Fruit fly (Drosophila melanogaster) whole organism, prepupa: Measurements from ENCODE around the gene yps.

Source experiments
- Blimp-1 ChIP-seq: fragments of 200-800 bp; sonication (Bioruptor generic); optimal IDR thresholded peaks from 3 replicates; lab custom pipeline; 2017; ENCODE audit warnings: missing biosample characterization, missing genetic modification characterization, mild to moderate bottlenecking, moderate library complexity, missing genetic modification reagents
- CG11294 ChIP-seq: fragments of 200-800 bp; sonication (Bioruptor generic); IDR thresholded peaks from 2 replicates; pipeline ENCODE4 v1.3.6; 2022; ENCODE audit warnings: missing biosample characterization, missing genetic modification characterization
- CG11762 ChIP-seq: fragments of 200-800 bp; sonication (Bioruptor generic); optimal IDR thresholded peaks from 3 replicates; lab custom pipeline; 2016; ENCODE audit warnings: missing biosample characterization, missing genetic modification characterization; ENCODE audit not compliant: insufficient read depth
- CG15336 ChIP-seq: fragments of 200-800 bp; sonication (Bioruptor generic); IDR thresholded peaks from 2 replicates; pipeline ENCODE4 v1.3.6; 2022; ENCODE audit warnings: missing biosample characterization, missing genetic modification characterization
- CG1621 ChIP-seq: fragments of 200-800 bp; sonication (Bioruptor generic); optimal IDR thresholded peaks from 3 replicates; lab custom pipeline; 2018; ENCODE audit warnings: missing biosample characterization, mild to moderate bottlenecking, missing genetic modification characterization
- CG32006 ChIP-seq: fragments of 200-800 bp; sonication (Bioruptor generic); optimal IDR thresholded peaks from 3 replicates; lab custom pipeline; 2017; ENCODE audit warnings: missing biosample characterization, mild to moderate bottlenecking, missing genetic modification characterization
- CG34406 ChIP-seq: fragments of 200-800 bp; sonication (Bioruptor generic); optimal IDR thresholded peaks from 3 replicates; lab custom pipeline; 2016; ENCODE audit warnings: missing biosample characterization, missing genetic modification characterization
- CG3919 ChIP-seq: fragments of 200-800 bp; sonication (Bioruptor generic); optimal IDR thresholded peaks from 3 replicates; lab custom pipeline; 2016; ENCODE audit warnings: missing biosample characterization, missing genetic modification characterization
- CG6163 ChIP-seq: fragments of 200-800 bp; sonication (Bioruptor generic); IDR thresholded peaks from 3 replicates; pipeline ENCODE4 v1.3.6; 2022; ENCODE audit warnings: missing biosample characterization, missing genetic modification characterization
- CG6276 ChIP-seq: fragments of 200-800 bp; sonication (Bioruptor generic); optimal IDR thresholded peaks from 2 replicates; lab custom pipeline; 2017; ENCODE audit warnings: missing biosample characterization, mild to moderate bottlenecking, missing genetic modification characterization
- CG8119 ChIP-seq: fragments of 200-800 bp; sonication (Bioruptor generic); IDR thresholded peaks from 3 replicates; pipeline ENCODE4 v1.3.6; 2022; ENCODE audit warnings: missing biosample characterization, missing genetic modification characterization
- CG8632 ChIP-seq: fragments of 200-800 bp; sonication (Bioruptor generic); optimal IDR thresholded peaks from 3 replicates; lab custom pipeline; 2016; ENCODE audit warnings: missing biosample characterization, missing genetic modification characterization
- CG9139 ChIP-seq: fragments of 200-800 bp; sonication (Bioruptor generic); optimal IDR thresholded peaks from 3 replicates; lab custom pipeline; 2017; ENCODE audit warnings: missing biosample characterization, mild to moderate bottlenecking, missing genetic modification characterization
- Eip75B ChIP-seq: fragments of 200-800 bp; sonication (Bioruptor generic); optimal IDR thresholded peaks from 3 replicates; lab custom pipeline; 2016; ENCODE audit warnings: missing biosample characterization, missing genetic modification characterization
- Eip78C ChIP-seq: fragments of 200-800 bp; sonication (Bioruptor generic); peaks from one replicate; lab custom pipeline; 2016; ENCODE audit warnings: missing biosample characterization, missing genetic modification characterization
- Eip93F ChIP-seq: fragments of 200-800 bp; sonication (Bioruptor generic); optimal IDR thresholded peaks from 2 replicates; lab custom pipeline; 2016; ENCODE audit warnings: missing biosample characterization, mild to moderate bottlenecking, missing genetic modification characterization
- Ets21C ChIP-seq: fragments of 200-800 bp; sonication (Bioruptor generic); optimal IDR thresholded peaks from 3 replicates; lab custom pipeline; 2016; ENCODE audit warnings: missing biosample characterization, missing genetic modification characterization
- Gug ChIP-seq: fragments of 200-800 bp; sonication (Bioruptor generic); IDR thresholded peaks from 2 replicates; pipeline ENCODE4 v1.3.6; 2022; ENCODE audit warnings: missing biosample characterization, missing genetic modification characterization
- Hr38 ChIP-seq: sonication (Bioruptor generic); optimal IDR thresholded peaks from 2 replicates; lab custom pipeline; 2016; ENCODE audit warnings: missing biosample characterization, missing genetic modification characterization
- Hr39 ChIP-seq: fragments of 200-800 bp; sonication (Bioruptor generic); optimal IDR thresholded peaks from 2 replicates; lab custom pipeline; 2016; ENCODE audit warnings: missing biosample characterization, missing genetic modification characterization
- Lpt ChIP-seq: fragments of 200-800 bp; sonication (Bioruptor generic); optimal IDR thresholded peaks from 3 replicates; lab custom pipeline; 2016; ENCODE audit warnings: missing biosample characterization, missing genetic modification characterization
- Met ChIP-seq: fragments of 200-800 bp; sonication (Bioruptor generic); optimal IDR thresholded peaks from 3 replicates; lab custom pipeline; 2016; ENCODE audit warnings: missing biosample characterization, missing genetic modification characterization
- OdsH ChIP-seq: fragments of 200-800 bp; sonication (Bioruptor generic); optimal IDR thresholded peaks from 3 replicates; lab custom pipeline; 2016; ENCODE audit warnings: missing biosample characterization, missing genetic modification characterization
- cyc ChIP-seq: fragments of 200-800 bp; sonication (Bioruptor generic); optimal IDR thresholded peaks from 3 replicates; lab custom pipeline; 2016; ENCODE audit warnings: missing biosample characterization, missing genetic modification characterization
- dsx ChIP-seq: fragments of 200-800 bp; optimal IDR thresholded peaks from 3 replicates; lab custom pipeline; 2019; ENCODE audit warnings: missing biosample characterization, mild to moderate bottlenecking, missing genetic modification characterization, moderate library complexity; ENCODE audit not compliant: poor library complexity, severe bottlenecking
- eg ChIP-seq: fragments of 200-800 bp; sonication (Bioruptor generic); IDR thresholded peaks from 3 replicates; pipeline ENCODE4 v1.3.6; 2022; ENCODE audit warnings: missing biosample characterization, missing genetic modification characterization
- esn ChIP-seq: fragments of 200-800 bp; sonication (Bioruptor generic); optimal IDR thresholded peaks from 2 replicates; lab custom pipeline; 2016; ENCODE audit warnings: missing biosample characterization, mild to moderate bottlenecking, missing genetic modification characterization, moderate library complexity
- fd59A ChIP-seq: fragments of 200-800 bp; sonication (Bioruptor generic); optimal IDR thresholded peaks from 2 replicates; lab custom pipeline; 2017; ENCODE audit warnings: missing biosample characterization, mild to moderate bottlenecking, missing genetic modification characterization, missing genetic modification reagents
- fkh ChIP-seq: fragments of 200-800 bp; sonication (Bioruptor generic); optimal IDR thresholded peaks from 3 replicates; lab custom pipeline; 2017; ENCODE audit warnings: missing biosample characterization, mild to moderate bottlenecking, missing genetic modification characterization, moderate library complexity
- net ChIP-seq: fragments of 200-800 bp; sonication (Bioruptor generic); optimal IDR thresholded peaks from 3 replicates; lab custom pipeline; 2016; ENCODE audit warnings: missing biosample characterization, missing genetic modification characterization
- svp ChIP-seq: fragments of 200-800 bp; sonication (Bioruptor generic); peaks from one replicate; lab custom pipeline; 2016; ENCODE audit warnings: missing biosample characterization, missing genetic modification characterization
- topi ChIP-seq: fragments of 200-800 bp; sonication (Bioruptor generic); optimal IDR thresholded peaks from 3 replicates; lab custom pipeline; 2016; ENCODE audit warnings: missing biosample characterization, missing genetic modification characterization

Gene yps

DNA sequence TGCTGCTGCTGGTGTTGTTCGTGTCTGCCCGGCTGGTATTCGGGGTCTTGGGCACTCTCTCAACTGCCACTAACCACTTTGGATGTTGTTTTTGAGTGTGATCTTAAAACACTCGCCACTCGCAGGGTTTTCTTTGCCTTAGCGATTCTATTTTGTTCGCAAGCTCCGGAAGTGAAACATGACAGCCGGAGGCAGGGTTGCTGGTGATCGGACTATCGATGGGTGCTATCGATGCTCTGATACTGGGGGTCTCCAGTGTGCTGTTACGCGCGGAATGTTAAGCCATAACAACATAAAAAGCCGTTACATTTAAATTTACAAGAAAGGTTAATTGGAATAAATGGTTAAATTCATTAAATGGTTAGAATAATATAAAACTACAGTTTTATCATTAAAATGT, at the start of gene yps (continued):
- TF ChIP-seq fd59A (GFP tag; lab: Kevin White, UChicago) (no peak), CG32006 (GFP tag; lab: Kevin White, UChicago) (no peak), net (GFP tag; lab: Kevin White, UChicago) (peak; percentile 93), CG3919 (GFP tag; lab: Kevin White, UChicago) (peak; percentile 94), Lpt (GFP tag; lab: Kevin White, UChicago) (peak; percentile 4), fkh (GFP tag; lab: Kevin White, UChicago) (peak; percentile 86), Hr39 (GFP tag; lab: Kevin White, UChicago) (peak; percentile 74), CG8119 (GFP tag; lab: Robert Waterston, UW) (peak; percentile 26; the same call in 1 of the 3 replicates)
- TF ChIP-seq, all 60 proteins: peak for 51

DNA sequence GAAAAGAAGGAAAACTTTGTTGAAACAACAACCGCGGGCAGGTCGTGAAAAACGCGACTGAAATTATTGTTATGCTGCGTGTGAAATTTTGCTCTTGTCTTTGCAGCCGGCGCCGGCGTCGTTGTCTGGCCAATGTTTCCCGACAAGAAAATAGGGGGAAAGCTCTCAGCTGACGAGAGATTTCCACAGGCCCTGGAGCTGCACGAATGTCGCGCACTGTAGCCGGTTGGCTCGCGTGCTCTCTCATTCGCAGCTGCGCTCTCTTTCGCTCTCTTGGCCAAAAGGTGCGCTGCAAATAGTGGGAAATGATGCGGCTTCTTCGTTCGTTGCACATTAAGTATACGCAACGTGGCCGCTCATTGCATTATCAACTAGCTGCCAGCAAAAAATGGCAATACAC, 38.7 kb upstream of the yps start, which contains the start of gene CG9760:
CG9760 (minus strand) TSS at position 43 of the 400 bp plus-strand sequence.
- no peak for TF ChIP-seq CG34406 (GFP tag; lab: Kevin White, UChicago)
- no peak for TF ChIP-seq CG8632 (GFP tag; lab: Kevin White, UChicago)
- TF ChIP-seq CG1621 (tag; lab: Kevin White, UChicago) = no peak
- peak; percentile 12 for TF ChIP-seq CG6276 (GFP tag; lab: Kevin White, UChicago)
- TF ChIP-seq CG11294 (GFP tag; lab: Robert Waterston, UW) = 0 out of 2 replicates have a peak, but pooled peaks have one; percentile 13
- no peak for TF ChIP-seq Lpt (GFP tag; lab: Kevin White, UChicago)
- TF ChIP-seq OdsH (GFP tag; lab: Kevin White, UChicago) = peak; percentile 7
- TF ChIP-seq svp = peak; percentile 6
- no peak for TF ChIP-seq Eip75B (GFP tag; lab: Kevin White, UChicago)
- peak; percentile 74 for TF ChIP-seq eg (GFP tag; lab: Robert Waterston, UW)
- no peak for TF ChIP-seq dsx (GFP tag; lab: Kevin White, UChicago)
- TF ChIP-seq CG9139 (GFP tag; lab: Kevin White, UChicago) = no peak
- no peak for TF ChIP-seq Gug (GFP tag; lab: Robert Waterston, UW)
- no peak for TF ChIP-seq Blimp-1 (GFP tag; lab: Kevin White, UChicago)
- peak; percentile 14 for TF ChIP-seq CG32006 (GFP tag; lab: Kevin White, UChicago)
- no peak for TF ChIP-seq CG3919 (GFP tag; lab: Kevin White, UChicago)
- peak; percentile 49; the same call in 1 of the 3 replicates for TF ChIP-seq CG6163 (GFP tag; lab: Robert Waterston, UW)
- TF ChIP-seq CG11762 (GFP tag; lab: Kevin White, UChicago) = no peak
- peak; percentile 28 for TF ChIP-seq net (GFP tag; lab: Kevin White, UChicago)
- TF ChIP-seq topi (GFP tag; lab: Kevin White, UChicago) = no peak
- TF ChIP-seq, all 60 proteins: peak for 8

DNA sequence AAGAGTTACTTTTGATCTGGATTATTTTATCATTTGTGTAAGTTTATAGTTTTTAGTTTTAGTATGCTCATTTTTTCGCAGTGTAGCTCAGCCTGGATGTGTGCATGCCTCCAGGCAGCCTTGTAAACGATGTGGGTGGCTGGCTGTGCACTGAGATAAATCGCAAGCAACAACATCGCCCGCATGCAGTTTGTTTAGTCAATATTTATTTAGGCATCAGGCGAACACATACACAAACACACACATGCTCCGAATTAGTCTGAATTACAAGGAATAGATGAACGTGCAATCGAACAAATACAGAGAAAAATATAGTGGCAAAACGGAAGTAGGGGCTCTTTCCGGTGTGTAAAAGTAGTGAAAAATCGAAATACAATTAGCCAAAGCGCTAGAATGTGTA, 38.1 kb upstream of the yps start:
- no peak for TF ChIP-seq Eip93F
- no peak for TF ChIP-seq Eip78C (GFP tag; lab: Kevin White, UChicago)
- TF ChIP-seq CG11762 (GFP tag; lab: Kevin White, UChicago) = no peak
- no peak for TF ChIP-seq net (GFP tag; lab: Kevin White, UChicago)
- no peak for TF ChIP-seq CG8119 (GFP tag; lab: Robert Waterston, UW)
- no peak for TF ChIP-seq cyc (GFP tag; lab: Kevin White, UChicago)
- TF ChIP-seq CG9139 (GFP tag; lab: Kevin White, UChicago) = no peak
- TF ChIP-seq dsx (GFP tag; lab: Kevin White, UChicago) = no peak
- no peak for TF ChIP-seq OdsH (GFP tag; lab: Kevin White, UChicago)
- TF ChIP-seq Met (GFP tag; lab: Kevin White, UChicago) = no peak

DNA sequence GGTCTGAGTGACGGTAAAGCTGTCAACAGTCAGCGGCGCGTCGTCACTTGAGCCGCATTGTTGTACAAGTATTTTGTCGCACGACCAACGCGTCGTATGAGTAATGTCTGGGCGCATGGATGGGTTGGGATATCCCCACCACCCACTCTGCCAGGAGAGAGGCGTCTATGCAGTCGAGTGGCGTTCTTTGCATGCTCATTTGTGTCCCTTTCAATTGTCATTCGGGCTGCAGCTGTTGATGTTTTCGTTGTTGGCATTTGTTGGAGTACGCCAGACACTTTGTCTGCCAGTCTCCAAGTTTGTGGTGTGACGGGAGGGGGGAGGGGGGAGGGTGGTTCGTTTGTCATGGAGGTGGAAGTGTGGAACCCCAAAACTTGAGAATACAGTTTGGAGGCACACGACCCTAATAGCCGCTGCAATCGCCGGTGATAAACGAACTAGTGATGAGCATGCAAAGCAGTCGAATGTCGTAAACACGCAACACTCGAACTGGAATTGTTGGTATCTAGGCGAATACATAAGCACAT, 37.3 kb upstream of the yps start:
- TF ChIP-seq CG11762 (GFP tag; lab: Kevin White, UChicago) = no peak

DNA sequence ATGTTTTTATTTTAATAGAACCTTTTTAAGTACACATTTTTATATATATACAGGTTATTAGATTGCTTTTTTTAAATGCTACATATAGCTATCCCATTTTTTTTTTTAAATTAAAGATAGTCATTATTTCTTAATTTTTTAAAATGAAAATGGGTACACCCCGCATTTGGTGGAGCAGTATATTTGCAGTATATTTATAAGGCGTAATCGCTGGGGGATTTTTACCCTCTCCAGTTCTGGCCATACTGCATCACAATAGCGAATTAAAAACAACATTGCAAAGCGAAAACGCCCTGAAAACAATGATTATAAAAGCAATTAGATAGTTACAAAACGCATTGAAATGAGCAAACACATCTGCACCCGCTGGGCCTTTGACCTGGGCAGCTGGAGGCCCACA, 24.1 kb upstream of the yps start, which contains the start of gene CG32099:
CG32099 (plus strand) TSS at position 250 of the 400 bp plus-strand sequence.
- TF ChIP-seq Hr38 (GFP tag; lab: Kevin White, UChicago) (no peak), Ets21C (GFP tag; lab: Kevin White, UChicago) (no peak), CG6163 (GFP tag; lab: Robert Waterston, UW) (no peak), eg (GFP tag; lab: Robert Waterston, UW) (no peak), net (GFP tag; lab: Kevin White, UChicago) (no peak), esn (GFP tag; lab: Kevin White, UChicago) (no peak), Gug (GFP tag; lab: Robert Waterston, UW) (no peak), CG15336 (no peak), fd59A (GFP tag; lab: Kevin White, UChicago) (no peak), CG8119 (GFP tag; lab: Robert Waterston, UW) (no peak)
